Fruit fly (Drosophila melanogaster) whole organism, embryonic: Measurements from ENCODE around the gene spz3.

Source experiments
- Antp ChIP-seq: fragments of 200-800 bp; sonication (Bioruptor generic); optimal IDR thresholded peaks from 3 replicates; lab custom pipeline; 2016; ENCODE audit warnings: missing biosample characterization, missing genetic modification characterization
- Atf-2 ChIP-seq: fragments of 200-800 bp; sonication (Bioruptor generic); optimal IDR thresholded peaks from 2 replicates; lab custom pipeline; 2016; ENCODE audit warnings: missing biosample characterization, missing genetic modification characterization
- BEAF-32 ChIP-seq: fragments of 200-800 bp; sonication (Bioruptor generic); optimal IDR thresholded peaks from 3 replicates; lab custom pipeline; 2017; ENCODE audit warnings: missing biosample characterization, missing genetic modification characterization, mild to moderate bottlenecking, moderate library complexity, missing genetic modification reagents
- CG10147 ChIP-seq: fragments of 200-800 bp; sonication (Bioruptor generic); optimal IDR thresholded peaks from 2 replicates; lab custom pipeline; 2019; ENCODE audit warnings: missing biosample characterization, mild to moderate bottlenecking, missing genetic modification characterization, moderate library complexity
- CG11247 ChIP-seq: fragments of 200-800 bp; sonication (Bioruptor generic); IDR thresholded peaks from 2 replicates; pipeline ENCODE4 v1.3.6; 2022; ENCODE audit warnings: missing biosample characterization, missing genetic modification characterization
- CG11696 ChIP-seq: fragments of 200-800 bp; sonication (Bioruptor generic); IDR thresholded peaks from 2 replicates; pipeline ENCODE4 v1.3.6; 2022; ENCODE audit warnings: missing biosample characterization, missing genetic modification characterization
- CG15601 ChIP-seq: fragments of 200-800 bp; sonication (Bioruptor generic); optimal IDR thresholded peaks from 3 replicates; lab custom pipeline; 2019; ENCODE audit warnings: missing biosample characterization, mild to moderate bottlenecking, missing genetic modification characterization, moderate library complexity
- CG17829 ChIP-seq: fragments of 200-800 bp; optimal IDR thresholded peaks from 2 replicates; lab custom pipeline; 2019; ENCODE audit warnings: missing biosample characterization, mild to moderate bottlenecking, missing genetic modification characterization, moderate library complexity
- CG1792 ChIP-seq: fragments of 200-800 bp; sonication (Bioruptor generic); optimal IDR thresholded peaks from 2 replicates; lab custom pipeline; 2016; ENCODE audit warnings: missing biosample characterization, missing genetic modification characterization
- CG2875 ChIP-seq: fragments of 200-800 bp; sonication (Bioruptor generic); optimal IDR thresholded peaks from 2 replicates; lab custom pipeline; 2017; ENCODE audit warnings: missing biosample characterization, mild to moderate bottlenecking, missing genetic modification characterization, missing genetic modification reagents
- CG31365 ChIP-seq: fragments of 200-800 bp; sonication (Bioruptor generic); optimal IDR thresholded peaks from 2 replicates; lab custom pipeline; 2018; ENCODE audit warnings: missing biosample characterization, mild to moderate bottlenecking, missing genetic modification characterization
- CG34224 ChIP-seq: fragments of 200-800 bp; sonication (Bioruptor generic); IDR thresholded peaks from 3 replicates; pipeline ENCODE4 v1.3.6; 2022; ENCODE audit warnings: missing biosample characterization, missing genetic modification characterization; ENCODE audit not compliant: partially characterized antibody
- CG4328 ChIP-seq: fragments of 200-800 bp; sonication (Bioruptor generic); optimal IDR thresholded peaks from 3 replicates; lab custom pipeline; 2017; ENCODE audit warnings: missing biosample characterization, missing genetic modification reagents, missing genetic modification characterization
- CG6654 ChIP-seq: fragments of 200-800 bp; sonication (Bioruptor generic); optimal IDR thresholded peaks from 2 replicates; lab custom pipeline; 2017; ENCODE audit warnings: missing biosample characterization, mild to moderate bottlenecking, missing genetic modification characterization
- CG7786 ChIP-seq: fragments of 200-800 bp; sonication (Bioruptor generic); optimal IDR thresholded peaks from 2 replicates; lab custom pipeline; 2016; ENCODE audit warnings: missing biosample characterization, missing genetic modification characterization
- CG7963 ChIP-seq: fragments of 200-800 bp; sonication (Bioruptor generic); IDR thresholded peaks from 3 replicates; pipeline ENCODE4 v1.3.6; 2022; ENCODE audit warnings: missing biosample characterization, missing genetic modification characterization; ENCODE audit not compliant: partially characterized antibody
- CG9215 ChIP-seq: fragments of 200-800 bp; sonication (Bioruptor generic); IDR thresholded peaks from 2 replicates; pipeline ENCODE4 v1.3.6; 2022; ENCODE audit warnings: missing biosample characterization, missing genetic modification characterization
- CG9817 ChIP-seq: fragments of 200-800 bp; sonication (Bioruptor generic); optimal IDR thresholded peaks from 2 replicates; lab custom pipeline; 2018; ENCODE audit warnings: missing biosample characterization, mild to moderate bottlenecking, missing genetic modification characterization, moderate library complexity
- CG9932 ChIP-seq: fragments of 200-800 bp; sonication (Bioruptor generic); IDR thresholded peaks from 2 replicates; pipeline ENCODE4 v1.3.6; 2022; ENCODE audit warnings: missing biosample characterization, missing genetic modification characterization
- Dad ChIP-seq: fragments of 200-800 bp; sonication (Bioruptor generic); optimal IDR thresholded peaks from 3 replicates; lab custom pipeline; 2016; ENCODE audit warnings: missing biosample characterization, missing genetic modification characterization
- Elba2 ChIP-seq: fragments of 200-800 bp; sonication (Bioruptor generic); optimal IDR thresholded peaks from 3 replicates; lab custom pipeline; 2016; ENCODE audit warnings: missing biosample characterization, missing genetic modification characterization
- Fer1 ChIP-seq: fragments of 200-800 bp; sonication (Bioruptor generic); optimal IDR thresholded peaks from 2 replicates; lab custom pipeline; 2017; ENCODE audit warnings: missing biosample characterization, mild to moderate bottlenecking, missing genetic modification characterization
- H15 ChIP-seq: fragments of 200-800 bp; sonication (Bioruptor generic); IDR thresholded peaks from 3 replicates; pipeline ENCODE4 v1.3.6; 2022; ENCODE audit warnings: missing biosample characterization, missing genetic modification characterization
- HLH54F ChIP-seq: fragments of 200-800 bp; sonication (Bioruptor generic); optimal IDR thresholded peaks from 3 replicates; lab custom pipeline; 2016; ENCODE audit warnings: missing biosample characterization, missing genetic modification characterization
- Lpt ChIP-seq: fragments of >200 bp; optimal IDR thresholded peaks from 2 replicates; lab custom pipeline; 2018; ENCODE audit warnings: missing biosample characterization, missing genetic modification characterization
- MTF-1 ChIP-seq: fragments of 200-800 bp; sonication (Bioruptor generic); optimal IDR thresholded peaks from 2 replicates; lab custom pipeline; 2018; ENCODE audit warnings: missing biosample characterization, mild to moderate bottlenecking, missing genetic modification characterization, borderline replicate concordance
- Neu2 ChIP-seq: fragments of 200-800 bp; sonication (Bioruptor generic); optimal IDR thresholded peaks from 3 replicates; lab custom pipeline; 2016; ENCODE audit warnings: missing biosample characterization, missing genetic modification characterization, borderline replicate concordance
- Nf-YA ChIP-seq: fragments of 200-800 bp; sonication (Bioruptor generic); IDR thresholded peaks from 2 replicates; pipeline ENCODE4 v1.3.6; 2022; ENCODE audit warnings: missing biosample characterization, missing genetic modification characterization
- Sry-δ ChIP-seq: fragments of 200-800 bp; sonication (Bioruptor generic); optimal IDR thresholded peaks from 2 replicates; lab custom pipeline; 2016; ENCODE audit warnings: missing biosample characterization, missing genetic modification characterization
- cas ChIP-seq: fragments of 200-800 bp; sonication (Bioruptor generic); IDR thresholded peaks from 2 replicates; pipeline ENCODE4 v1.3.6; 2022; ENCODE audit warnings: missing biosample characterization, missing genetic modification characterization
- ci ChIP-seq: fragments of 200-800 bp; sonication (Bioruptor generic); IDR thresholded peaks from 3 replicates; pipeline ENCODE4 v1.3.6; 2022; ENCODE audit warnings: missing biosample characterization, missing genetic modification characterization
- croc ChIP-seq: fragments of 200-800 bp; sonication (Bioruptor generic); conservative IDR thresholded peaks from 3 replicates; pipeline ENCODE4 v1.3.6; 2022; ENCODE audit warnings: missing biosample characterization, missing genetic modification characterization
- dan ChIP-seq: fragments of 200-800 bp; sonication (Bioruptor generic); IDR thresholded peaks from 2 replicates; pipeline ENCODE4 v1.3.6; 2022; ENCODE audit warnings: missing biosample characterization, missing genetic modification characterization
- dati ChIP-seq: fragments of 200-800 bp; sonication (Bioruptor generic); IDR thresholded peaks from 2 replicates; pipeline ENCODE4 v1.3.6; 2022; ENCODE audit warnings: missing biosample characterization, missing genetic modification characterization
- dimm ChIP-seq: fragments of 200-800 bp; sonication (Bioruptor generic); IDR thresholded peaks from 2 replicates; pipeline ENCODE4 v1.3.6; 2022; ENCODE audit warnings: missing biosample characterization, missing genetic modification characterization
- eve ChIP-seq, 2 experiments: fragments of >200 bp; optimal IDR thresholded peaks; 2 replicates each; lab custom pipeline; 2017; ENCODE audit warnings: missing biosample characterization in 2 of 2, missing genetic modification characterization in 2 of 2
- gsb-n ChIP-seq: fragments of 200-800 bp; sonication (Bioruptor generic); optimal IDR thresholded peaks from 3 replicates; lab custom pipeline; 2018; ENCODE audit warnings: missing biosample characterization, mild to moderate bottlenecking, missing genetic modification characterization
- hb ChIP-seq: fragments of 200-800 bp; sonication (Bioruptor generic); IDR thresholded peaks from 3 replicates; pipeline ENCODE4 v1.3.6; 2022; ENCODE audit warnings: missing biosample characterization, missing genetic modification characterization; ENCODE audit not compliant: partially characterized antibody
- hth ChIP-seq: fragments of >200 bp; optimal IDR thresholded peaks from 2 replicates; lab custom pipeline; 2017; ENCODE audit warnings: inconsistent platforms
- ken ChIP-seq: fragments of 200-800 bp; sonication (Bioruptor generic); IDR thresholded peaks from 3 replicates; pipeline ENCODE4 v1.3.6; 2022; ENCODE audit warnings: missing biosample characterization, missing genetic modification characterization
- lbe ChIP-seq: fragments of 200-800 bp; sonication (Bioruptor generic); optimal IDR thresholded peaks from 2 replicates; lab custom pipeline; 2016; ENCODE audit warnings: missing biosample characterization, mild to moderate bottlenecking, missing genetic modification characterization
- lmd ChIP-seq: fragments of 200-800 bp; sonication (Bioruptor generic); IDR thresholded peaks from 2 replicates; pipeline ENCODE4 v1.3.6; 2022; ENCODE audit warnings: missing biosample characterization, missing genetic modification characterization
- lov ChIP-seq, 2 experiments: fragments of 200-800 bp in 1 of 2; fragments of >200 bp in 1 of 2; sonication (Bioruptor generic) in 1 of 2; IDR thresholded peaks in 1 of 2; optimal IDR thresholded peaks in 1 of 2; 2 replicates in 1 of 2; 3 replicates in 1 of 2; pipeline versions ENCODE4 v1.3.6 to Lab custom; 2017 to 2022; ENCODE audit warnings: missing biosample characterization in 1 of 2, missing genetic modification characterization in 1 of 2
- nerfin-2 ChIP-seq: fragments of 200-800 bp; sonication (Bioruptor generic); IDR thresholded peaks from 2 replicates; pipeline ENCODE4 v1.3.6; 2022; ENCODE audit warnings: missing biosample characterization, missing genetic modification characterization; ENCODE audit not compliant: partially characterized antibody
- pb ChIP-seq: fragments of 200-800 bp; sonication (Bioruptor generic); optimal IDR thresholded peaks from 3 replicates; lab custom pipeline; 2016; ENCODE audit warnings: missing biosample characterization, missing genetic modification characterization
- shn ChIP-seq: fragments of 200-800 bp; sonication (Bioruptor generic); optimal IDR thresholded peaks from 3 replicates; lab custom pipeline; 2016; ENCODE audit warnings: missing biosample characterization, missing genetic modification characterization
- slbo ChIP-seq: fragments of 200-800 bp; sonication (Bioruptor generic); IDR thresholded peaks from 2 replicates; pipeline ENCODE4 v1.3.6; 2022; ENCODE audit warnings: missing biosample characterization, missing genetic modification characterization
- tio ChIP-seq: fragments of 200-800 bp; sonication (Bioruptor generic); optimal IDR thresholded peaks from 2 replicates; lab custom pipeline; 2017; ENCODE audit warnings: missing biosample characterization, missing genetic modification characterization, inconsistent platforms
- vfl ChIP-seq: fragments of 200-800 bp; sonication (Bioruptor generic); optimal IDR thresholded peaks from 2 replicates; lab custom pipeline; 2016; ENCODE audit warnings: missing biosample characterization, missing genetic modification characterization
- wdn ChIP-seq: fragments of 200-800 bp; sonication (Bioruptor generic); IDR thresholded peaks from 2 replicates; pipeline ENCODE4 v1.3.6; 2022; ENCODE audit warnings: missing biosample characterization, missing genetic modification characterization

The spz3 gene

dm6 chr2L:7871821-7872524, 7.4 kb downstream of the spz3 start (continued):
- TF ChIP-seq MTF-1 (GFP tag; lab: Kevin White, UChicago) (no peak), lbe (GFP tag; lab: Kevin White, UChicago) (no peak), Elba2 (GFP tag; lab: Kevin White, UChicago) (no peak), CG4328 (GFP tag; lab: Kevin White, UChicago) (no peak), CG2875 (no peak), BEAF-32 (GFP tag; lab: Kevin White, UChicago) (no peak), dimm (no peak), CG10147 (GFP tag; lab: Kevin White, UChicago) (peak; percentile 78), dati (GFP tag; lab: Robert Waterston, UW) (no peak), CG1792 (GFP tag; lab: Kevin White, UChicago) (no peak), Dad (no peak), Fer1 (GFP tag; lab: Kevin White, UChicago) (peak; percentile 69), Nf-YA (GFP tag; lab: Robert Waterston, UW) (no peak), CG7786 (peak; percentile 16), CG17829 (tag; lab: Kevin White, UChicago) (peak; percentile 17), nerfin-2 (GFP tag; lab: Robert Waterston, UW) (no peak), lov (optimal IDR thresholded peaks at IDR 0.05; lab: Kevin White, UChicago) (no peak), lov (GFP tag; IDR thresholded peaks at IDR 0.05; lab: Robert Waterston, UW) (no peak), CG11247 (GFP tag; lab: Robert Waterston, UW) (no peak), CG9932 (peak; percentile 46), Sry-δ (GFP tag; lab: Kevin White, UChicago) (no peak), Atf-2 (GFP tag; lab: Kevin White, UChicago) (no peak), Antp (GFP tag; lab: Kevin White, UChicago) (peak; percentile 0), vfl (GFP tag; lab: Kevin White, UChicago) (no peak), slbo (peak; percentile 63), CG11696 (GFP tag; lab: Robert Waterston, UW) (no peak), CG7963 (GFP tag; lab: Robert Waterston, UW) (no peak), croc (GFP tag; lab: Robert Waterston, UW) (no peak), CG6654 (GFP tag; lab: Kevin White, UChicago) (no peak), dan (GFP tag; lab: Robert Waterston, UW) (no peak), CG15601 (tag; lab: Kevin White, UChicago) (no peak), CG9817 (tag; lab: Kevin White, UChicago) (peak; percentile 18), wdn (GFP tag; lab: Robert Waterston, UW) (no peak), CG31365 (tag; lab: Kevin White, UChicago) (no peak), lmd (GFP tag; lab: Robert Waterston, UW) (peak; percentile 47; the same call in 1 of the 2 replicates), ken (GFP tag; lab: Robert Waterston, UW) (no peak), eve (GFP tag; optimal IDR thresholded peaks at IDR 0.05; lab: Kevin White, UChicago) (peak in 1 of 2 experiments; percentile 51), pb (no peak), Lpt (GFP tag; lab: Kevin White, UChicago) (no peak), ci (GFP tag; lab: Robert Waterston, UW) (no peak), gsb-n (tag; lab: Kevin White, UChicago) (no peak), H15 (no peak), hth (lab: Kevin White, UChicago) (no peak), tio (GFP tag; lab: Kevin White, UChicago) (peak; percentile 39), CG34224 (GFP tag; lab: Robert Waterston, UW) (no peak), shn (no peak), cas (GFP tag; lab: Robert Waterston, UW) (no peak), Neu2 (GFP tag; lab: Kevin White, UChicago) (no peak), hb (GFP tag; lab: Robert Waterston, UW) (no peak), HLH54F (GFP tag; lab: Kevin White, UChicago) (no peak), CG9215 (GFP tag; lab: Robert Waterston, UW) (peak; percentile 30; the same call in 1 of the 2 replicates)
